Fruit fly (Drosophila melanogaster): ENCODE measurements around the gene noc.

Gene noc

dm6 chr2L:14458187-14458899 lies 32.3 kb upstream of the noc start (continued):
- TF ChIP-seq chif (GFP tag; optimal IDR thresholded peaks at IDR 0.05), result peak; percentile 17 to 73
- no peak for TF ChIP-seq CG6813 (GFP tag; optimal IDR thresholded peaks at IDR 0.05)
- no peak for TF ChIP-seq C15 (GFP tag; IDR thresholded peaks at IDR 0.05)
- TF ChIP-seq CG11723 (GFP tag; optimal IDR thresholded peaks at IDR 0.05), result peak; percentile 41
- TF ChIP-seq CG4617 (GFP tag; optimal IDR thresholded peaks at IDR 0.05; ENCODE audit: borderline replicate concordance), result no peak
- peak; percentile 6 for TF ChIP-seq Antp (GFP tag; optimal IDR thresholded peaks at IDR 0.05)
- no peak for TF ChIP-seq HHEX (GFP tag; optimal IDR thresholded peaks at IDR 0.05)
- no peak for TF ChIP-seq H15 (GFP tag; IDR thresholded peaks at IDR 0.05)
- peak; percentile 92 for TF ChIP-seq row (GFP tag; IDR thresholded peaks at IDR 0.05)
- TF ChIP-seq Hey (tag; optimal IDR thresholded peaks at IDR 0.05), result no peak
- TF ChIP-seq HLH4C (GFP tag; IDR thresholded peaks at IDR 0.05; ENCODE audit: partially characterized antibody), result no peak
- TF ChIP-seq Dp (GFP tag; optimal IDR thresholded peaks at IDR 0.05), result no peak
- TF ChIP-seq Ets97D (GFP tag; optimal IDR thresholded peaks at IDR 0.05), result no peak
- TF ChIP-seq ash1 (GFP tag; optimal IDR thresholded peaks at IDR 0.05), result no peak
- TF ChIP-seq CG9876 (GFP tag; optimal IDR thresholded peaks at IDR 0.05), result peak; percentile 25
- peak; percentile 8; the same call in 1 of the 2 replicates for TF ChIP-seq sens-2 (GFP tag; IDR thresholded peaks at IDR 0.05)
- peak; percentile 81; the same call in 2 of the 3 replicates for TF ChIP-seq CG6175 (GFP tag; IDR thresholded peaks at IDR 0.05)
- no peak for TF ChIP-seq dati (GFP tag; IDR thresholded peaks at IDR 0.05)
- no peak for TF ChIP-seq vfl (GFP tag; optimal IDR thresholded peaks at IDR 0.05)
- no peak for TF ChIP-seq CG15479 (GFP tag; optimal IDR thresholded peaks at IDR 0.05)
- peak; percentile 15 for TF ChIP-seq fd3F (GFP tag; optimal IDR thresholded peaks at IDR 0.05)
- peak; percentile 47 for TF ChIP-seq CG12942 (GFP tag; optimal IDR thresholded peaks at IDR 0.05)
- peak; percentile 7 for TF ChIP-seq Dad (GFP tag; optimal IDR thresholded peaks at IDR 0.05)
- no peak for TF ChIP-seq nom (GFP tag; optimal IDR thresholded peaks at IDR 0.05)
- no peak for TF ChIP-seq fd102C (GFP tag; optimal IDR thresholded peaks at IDR 0.05)
- no peak for TF ChIP-seq CG6854 (GFP tag; optimal IDR thresholded peaks at IDR 0.05)
- TF ChIP-seq CG3407 (GFP tag; optimal IDR thresholded peaks at IDR 0.05), result peak; percentile 60
- TF ChIP-seq Xrp1 (GFP tag; IDR thresholded peaks at IDR 0.05), result peak; percentile 25; the same call in 1 of the 2 replicates
- TF ChIP-seq Fer3 (tag; optimal IDR thresholded peaks at IDR 0.05), result no peak
- TF ChIP-seq CG12659 (GFP tag; optimal IDR thresholded peaks at IDR 0.05), result peak; percentile 33
- no peak for TF ChIP-seq cad (GFP tag; optimal IDR thresholded peaks at IDR 0.05)
- no peak for TF ChIP-seq Usf (GFP tag; optimal IDR thresholded peaks at IDR 0.05)
- TF ChIP-seq Atf3 (GFP tag; optimal IDR thresholded peaks at IDR 0.05), result peak; percentile 35
- no peak for TF ChIP-seq sna (GFP tag; IDR thresholded peaks at IDR 0.05; ENCODE audit: partially characterized antibody)
- peak; percentile 77 for TF ChIP-seq CoRest (tag; optimal IDR thresholded peaks at IDR 0.05)
- TF ChIP-seq gem (tag; optimal IDR thresholded peaks at IDR 0.05), result peak; percentile 84
- TF ChIP-seq D (optimal IDR thresholded peaks at IDR 0.05), result no peak
- TF ChIP-seq D (GFP tag; optimal IDR thresholded peaks at IDR 0.05), result no peak
- TF ChIP-seq crc (GFP tag; optimal IDR thresholded peaks at IDR 0.05), result no peak
- peak; percentile 79 for TF ChIP-seq CG7839 (tag; optimal IDR thresholded peaks at IDR 0.05)
- TF ChIP-seq sens (GFP tag), result peak; percentile 96
- TF ChIP-seq CTCF (GFP tag; optimal IDR thresholded peaks at IDR 0.05), result no peak
- no peak for TF ChIP-seq tap (tag; optimal IDR thresholded peaks at IDR 0.05)
- TF ChIP-seq Lpt (GFP tag; optimal IDR thresholded peaks at IDR 0.05), result no peak
- TF ChIP-seq Gsc (GFP tag; IDR thresholded peaks at IDR 0.05), result no peak
- TF ChIP-seq Dll (GFP tag; IDR thresholded peaks at IDR 0.05; ENCODE audit: partially characterized antibody), result no peak
- TF ChIP-seq Camta (GFP tag; optimal IDR thresholded peaks at IDR 0.05), result peak; percentile 30
- no peak for TF ChIP-seq CG3281 (GFP tag; optimal IDR thresholded peaks at IDR 0.05)
- TF ChIP-seq CG33557 (GFP tag; optimal IDR thresholded peaks at IDR 0.05), result peak; percentile 31
- TF ChIP-seq bigmax (GFP tag; optimal IDR thresholded peaks at IDR 0.05), result no peak
- no peak for TF ChIP-seq cg (GFP tag; optimal IDR thresholded peaks at IDR 0.05)

Measured in whole organism, embryonic.